Worm (Caenorhabditis elegans) whole organism, L1 larva: Measurements from ENCODE around the gene paf-2.
"Not testable (repeated sequence)": the region's sequence is repeated elsewhere in the genome, so short reads cannot be mapped to it uniquely, and the experiment has no call there.

Source experiments
- aly-2 ChIP-seq: fragments of 150-350 bp; optimal IDR thresholded peaks from 2 replicates; lab custom pipeline; 2014; ENCODE audit warnings: missing biosample characterization, missing genetic modification characterization
- ceh-8 ChIP-seq: fragments of 200-800 bp; sonication (Bioruptor generic); optimal IDR thresholded peaks from 2 replicates; lab custom pipeline; 2018; ENCODE audit warnings: mild to moderate bottlenecking, missing genetic modification characterization, moderate library complexity, missing compliant biosample characterization
- ceh-82 ChIP-seq, 3 experiments: fragments of 150-350 bp in 1 of 3; sonication (generic microtip) in 2 of 3; optimal IDR thresholded peaks; 2 replicates each; lab custom pipeline; 2014 to 2017; ENCODE audit warnings: missing biosample characterization in 3 of 3, missing genetic modification characterization in 3 of 3
- ceh-90 ChIP-seq: sonication (generic microtip); optimal IDR thresholded peaks from 2 replicates; lab custom pipeline; 2016; ENCODE audit warnings: missing genetic modification characterization, missing compliant biosample characterization
- dpl-1 ChIP-seq, 3 experiments: fragments of 150-350 bp in 2 of 3; sonication (generic microtip) in 1 of 3; optimal IDR thresholded peaks; 2 replicates each; lab custom pipeline; 2014 to 2017; ENCODE audit warnings: missing biosample characterization in 3 of 3, missing genetic modification characterization in 3 of 3, missing genetic modification reagents in 3 of 3
- efl-1 ChIP-seq, 4 experiments: fragments of 150-350 bp; optimal IDR thresholded peaks in 3 of 4; peaks in 1 of 4; 1 replicate in 1 of 4; 2 replicates in 3 of 4; lab custom pipeline; 2014; ENCODE audit warnings: missing biosample characterization in 2 of 4, missing genetic modification characterization in 2 of 4, missing genetic modification reagents in 2 of 4
- ets-5 ChIP-seq: fragments of 200-800 bp; sonication (Bioruptor generic); IDR thresholded peaks from 2 replicates; pipeline ENCODE4 v1.3.6; 2022; ENCODE audit warnings: missing genetic modification characterization, missing compliant biosample characterization
- fkh-10 ChIP-seq: sonication (generic microtip); optimal IDR thresholded peaks from 2 replicates; lab custom pipeline; 2017; ENCODE audit warnings: missing biosample characterization, missing genetic modification reagents, missing genetic modification characterization
- hlh-17 ChIP-seq: fragments of 200-800 bp; sonication (Bioruptor generic); optimal IDR thresholded peaks from 2 replicates; lab custom pipeline; 2018; ENCODE audit warnings: missing genetic modification characterization, mild to moderate bottlenecking, missing compliant biosample characterization, moderate library complexity, borderline replicate concordance
- hlh-4 ChIP-seq: sonication (generic microtip); optimal IDR thresholded peaks from 2 replicates; lab custom pipeline; 2016; ENCODE audit warnings: mild to moderate bottlenecking, missing genetic modification characterization, missing compliant biosample characterization
- hpl-2 ChIP-seq: fragments of 150-350 bp; optimal IDR thresholded peaks from 2 replicates; lab custom pipeline; 2014; ENCODE audit warnings: missing biosample characterization, missing genetic modification reagents, missing genetic modification characterization
- lin-14 ChIP-seq: fragments of 200-800 bp; sonication (Bioruptor generic); optimal IDR thresholded peaks from 2 replicates; lab custom pipeline; 2018; ENCODE audit warnings: mild to moderate bottlenecking, missing genetic modification characterization, moderate library complexity, missing compliant biosample characterization
- lin-15B ChIP-seq: fragments of 150-350 bp; sonication (generic microtip); optimal IDR thresholded peaks from 3 replicates; lab custom pipeline; 2014; ENCODE audit warnings: missing biosample characterization, missing genetic modification characterization
- lsy-2 ChIP-seq, 2 experiments: fragments of 150-350 bp; optimal IDR thresholded peaks; 2 replicates each; lab custom pipeline; 2014; ENCODE audit warnings: missing biosample characterization in 2 of 2, missing genetic modification characterization in 2 of 2
- mab-9 ChIP-seq: fragments of 200-800 bp; sonication (Bioruptor generic); IDR thresholded peaks from 2 replicates; pipeline ENCODE4 v1.3.6; 2022; ENCODE audit warnings: missing genetic modification reagents, missing genetic modification characterization, missing compliant biosample characterization
- mef-2 ChIP-seq: fragments of 150-350 bp; optimal IDR thresholded peaks from 2 replicates; lab custom pipeline; 2014; ENCODE audit warnings: missing biosample characterization, missing genetic modification characterization
- mep-1 ChIP-seq: fragments of 150-350 bp; optimal IDR thresholded peaks from 2 replicates; lab custom pipeline; 2014; ENCODE audit warnings: missing biosample characterization, missing genetic modification characterization
- nhr-12 ChIP-seq: sonication (generic microtip); optimal IDR thresholded peaks from 2 replicates; lab custom pipeline; 2017; ENCODE audit warnings: missing biosample characterization, missing genetic modification characterization
- nhr-237 ChIP-seq: fragments of 150-350 bp; optimal IDR thresholded peaks from 2 replicates; lab custom pipeline; 2014; ENCODE audit warnings: missing biosample characterization, missing genetic modification characterization
- nhr-85 ChIP-seq: sonication (generic microtip); peaks from one replicate; lab custom pipeline; 2016; ENCODE audit warnings: missing genetic modification characterization, inconsistent platforms, missing compliant biosample characterization
- pag-3 ChIP-seq: sonication (generic microtip); optimal IDR thresholded peaks from 2 replicates; lab custom pipeline; 2017; ENCODE audit warnings: missing genetic modification characterization, mild to moderate bottlenecking, missing compliant biosample characterization, antibody characterized with exemption, borderline replicate concordance; ENCODE audit not compliant: insufficient read depth
- rnt-1 ChIP-seq: sonication (generic microtip); optimal IDR thresholded peaks from 2 replicates; lab custom pipeline; 2016; ENCODE audit warnings: mild to moderate bottlenecking, missing genetic modification characterization, moderate library complexity, missing compliant biosample characterization
- skn-1 ChIP-seq: fragments of 150-350 bp; optimal IDR thresholded peaks from 2 replicates; lab custom pipeline; 2014; ENCODE audit warnings: missing biosample characterization, missing genetic modification characterization
- snu-23 ChIP-seq: sonication (generic microtip); optimal IDR thresholded peaks from 2 replicates; lab custom pipeline; 2016; ENCODE audit warnings: missing genetic modification characterization, missing compliant biosample characterization
- sox-4 ChIP-seq: sonication (generic microtip); optimal IDR thresholded peaks from 2 replicates; lab custom pipeline; 2016; ENCODE audit warnings: missing genetic modification characterization, missing compliant biosample characterization
- tbx-2 ChIP-seq: sonication (generic microtip); optimal IDR thresholded peaks from 2 replicates; lab custom pipeline; 2016; ENCODE audit warnings: missing genetic modification characterization, missing compliant biosample characterization
- unc-130 ChIP-seq: fragments of 150-350 bp; optimal IDR thresholded peaks from 2 replicates; lab custom pipeline; 2017; ENCODE audit warnings: missing biosample characterization, missing genetic modification characterization, inconsistent platforms
- unc-62 ChIP-seq: fragments of 150-350 bp; optimal IDR thresholded peaks from 2 replicates; lab custom pipeline; 2014; ENCODE audit warnings: missing biosample characterization, missing genetic modification reagents, missing genetic modification characterization
- unc-86 ChIP-seq: sonication (generic microtip); optimal IDR thresholded peaks from 2 replicates; lab custom pipeline; 2016; ENCODE audit warnings: missing genetic modification characterization, missing compliant biosample characterization

paf-2 gene

DNA sequence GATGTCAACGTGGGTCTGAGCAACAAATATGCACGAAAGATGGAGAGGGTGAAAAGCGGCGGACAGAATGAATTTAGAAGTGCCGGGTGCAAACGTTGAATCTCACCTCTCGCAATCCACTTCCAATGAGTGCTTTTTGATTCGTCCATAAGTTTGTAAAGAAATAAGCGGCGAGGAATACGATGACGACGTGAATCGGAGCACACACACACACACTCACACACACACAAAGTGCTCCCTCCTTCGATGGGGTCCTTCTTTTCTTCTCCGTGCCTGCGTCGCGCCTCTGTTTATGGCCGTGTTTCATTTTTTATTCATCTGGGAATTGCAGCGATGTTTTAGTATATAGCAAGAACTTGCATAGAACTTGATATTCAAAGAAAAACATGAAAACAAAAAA, at the start of gene paf-2:
TSS of gene paf-2 (minus strand) at position 290 of the 400 bp plus-strand sequence.
- TF ChIP-seq hlh-17 (GFP tag; lab: Kevin White, UChicago) (no peak), mab-9 (GFP tag; lab: Robert Waterston, UW) (no peak), fkh-10 (GFP tag; lab: Kevin White, UChicago) (peak; percentile 66), ceh-82 (tag; optimal IDR thresholded peaks at IDR 0.05; lab: Kevin White, UChicago) (peak in 1 of 3 experiments; percentile 19), aly-2 (peak; percentile 17), lin-14 (peak; percentile 59), efl-1 (optimal IDR thresholded peaks at IDR 0.05; lab: Kevin White, UChicago) (no peak), efl-1 (GFP tag; optimal IDR thresholded peaks at IDR 0.05 in 1 of 2; lab: Kevin White, UChicago) (peak in 1 of 2 experiments; percentile 78)

- TF ChIP-seq nhr-85, result peak; percentile 12
- TF ChIP-seq pag-3 (tag; lab: Kevin White, UChicago), result no peak
These were observed 46.4 kb upstream of the paf-2 start, which contains the start of gene F14H12.3 for ce11 chrX:4343915-4344314. Gene F14H12.3 (plus strand): TSS chrX:4344215.

ce11 chrX:4342730-4343129, 45.2 kb upstream of the paf-2 start:
- TF ChIP-seq mep-1 (tag; lab: Kevin White, UChicago), result no peak
- TF ChIP-seq skn-1 (tag; lab: Kevin White, UChicago), result peak; percentile 60
- no peak for TF ChIP-seq hlh-4

DNA sequence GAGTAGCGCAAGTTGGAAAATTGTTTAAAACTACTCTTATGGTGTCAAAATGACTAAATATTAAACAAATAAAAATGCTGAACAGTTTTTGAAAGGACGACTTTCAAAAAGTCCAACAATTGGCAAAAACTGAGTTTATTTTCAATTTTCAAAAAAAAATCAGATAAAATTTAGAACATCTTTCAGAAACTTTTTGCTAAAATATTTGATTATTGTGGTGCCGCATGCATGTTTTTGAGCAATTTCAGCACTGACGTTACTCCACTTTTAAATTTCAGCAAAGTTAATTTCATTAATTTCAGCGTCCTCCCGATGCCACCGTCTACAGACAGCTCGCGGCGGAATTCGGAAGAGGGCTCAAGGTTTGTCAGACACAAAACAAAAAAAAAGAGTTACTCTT, 41.8 kb upstream of the paf-2 start, which contains the start of gene cst-1:
TSS of gene cst-1 (plus strand) at position 301 of the 400 bp plus-strand sequence.
- TF ChIP-seq skn-1 (tag; lab: Kevin White, UChicago); sox-4; ets-5: not testable (repeated sequence)

DNA sequence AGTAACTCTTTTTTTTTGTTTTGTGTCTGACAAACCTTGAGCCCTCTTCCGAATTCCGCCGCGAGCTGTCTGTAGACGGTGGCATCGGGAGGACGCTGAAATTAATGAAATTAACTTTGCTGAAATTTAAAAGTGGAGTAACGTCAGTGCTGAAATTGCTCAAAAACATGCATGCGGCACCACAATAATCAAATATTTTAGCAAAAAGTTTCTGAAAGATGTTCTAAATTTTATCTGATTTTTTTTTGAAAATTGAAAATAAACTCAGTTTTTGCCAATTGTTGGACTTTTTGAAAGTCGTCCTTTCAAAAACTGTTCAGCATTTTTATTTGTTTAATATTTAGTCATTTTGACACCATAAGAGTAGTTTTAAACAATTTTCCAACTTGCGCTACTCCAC, 38.4 kb upstream of the paf-2 start, which contains the start of gene cst-2:
TSS of gene cst-2 (minus strand) at position 101 of the 400 bp plus-strand sequence.
- TF ChIP-seq snu-23; unc-130 (tag; lab: Kevin White, UChicago); dpl-1 (GFP tag; optimal IDR thresholded peaks at IDR 0.05; lab: Kevin White, UChicago): not testable (repeated sequence)

- not testable (repeated sequence) for TF ChIP-seq mef-2 (tag; lab: Kevin White, UChicago); ceh-90 (tag; lab: Kevin White, UChicago); lin-15B
These were observed 34.8 kb upstream of the paf-2 start, which contains the start of gene C24A8.6 for ce11 chrX:4332305-4332704. Gene C24A8.6 (minus strand): TSS chrX:4332405.

DNA sequence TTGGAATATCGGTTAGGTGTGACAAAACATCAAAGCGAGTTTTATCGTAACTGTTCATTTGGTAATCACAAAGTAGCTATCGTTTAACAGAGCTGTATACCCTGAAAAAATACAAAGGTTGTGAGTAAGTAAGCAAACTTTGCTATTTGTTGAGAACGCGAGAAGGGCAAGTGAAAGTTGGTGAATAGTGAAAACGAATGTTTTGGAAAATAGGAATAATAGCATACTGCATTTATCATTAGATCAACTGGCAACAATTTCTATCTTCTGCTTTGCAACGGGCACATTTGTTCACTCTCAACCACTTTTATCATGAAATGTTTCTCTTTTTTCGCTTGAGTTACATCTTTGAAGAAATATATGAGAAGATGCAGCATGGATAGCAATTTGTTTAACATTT, 31.3 kb upstream of the paf-2 start, which contains the start of gene C24A8.5:
TSS of gene C24A8.5 (minus strand) at position 101 of the 400 bp plus-strand sequence.
- no peak for TF ChIP-seq lsy-2 (tag; optimal IDR thresholded peaks at IDR 0.05; lab: Kevin White, UChicago)
- no peak for TF ChIP-seq tbx-2 (tag; lab: Kevin White, UChicago)
- no peak for TF ChIP-seq unc-62
- TF ChIP-seq hpl-2 (GFP tag; lab: Kevin White, UChicago), result no peak
- TF ChIP-seq nhr-12 (tag; lab: Kevin White, UChicago), result no peak
- no peak for TF ChIP-seq nhr-237 (tag; lab: Kevin White, UChicago)
- no peak for TF ChIP-seq unc-86 (tag; lab: Kevin White, UChicago)
- no peak for TF ChIP-seq rnt-1 (tag; lab: Kevin White, UChicago)
- TF ChIP-seq ceh-8 (GFP tag; lab: Kevin White, UChicago), result no peak
